Worm (Caenorhabditis elegans) whole organism, L4 larva: ENCODE data around the gene ncap-1.

Source experiments
- D1046.2 ChIP-seq: fragments of 200-800 bp; sonication (Bioruptor generic); IDR thresholded peaks from 2 replicates; pipeline ENCODE4 v1.3.6; 2022; ENCODE audit warnings: missing genetic modification characterization, missing compliant biosample characterization
- F26F4.8 ChIP-seq: fragments of 200-800 bp; sonication (Bioruptor generic); conservative IDR thresholded peaks from 2 replicates; pipeline ENCODE4 v1.3.6; 2022; ENCODE audit warnings: missing genetic modification characterization, missing compliant biosample characterization
- F49E8.2 ChIP-seq: sonication (generic microtip); optimal IDR thresholded peaks from 2 replicates; lab custom pipeline; 2016; ENCODE audit warnings: missing compliant biosample characterization, mild to moderate bottlenecking, missing genetic modification characterization, borderline replicate concordance
- Y5F2A.4 ChIP-seq: fragments of 200-800 bp; sonication (Bioruptor generic); optimal IDR thresholded peaks from 2 replicates; lab custom pipeline; 2018; ENCODE audit warnings: mild to moderate bottlenecking, missing genetic modification characterization, missing compliant biosample characterization
- aha-1 ChIP-seq: fragments of 150-350 bp; peaks from one replicate; lab custom pipeline; 2014; ENCODE audit warnings: missing biosample characterization, missing genetic modification characterization
- aly-2 ChIP-seq: sonication (generic microtip); optimal IDR thresholded peaks from 2 replicates; lab custom pipeline; 2018; ENCODE audit warnings: missing biosample characterization, missing genetic modification characterization
- arid-1 ChIP-seq: fragments of 200-800 bp; sonication (Bioruptor generic); conservative IDR thresholded peaks from 2 replicates; pipeline ENCODE4 v1.3.6; 2022; ENCODE audit warnings: missing genetic modification reagents, missing genetic modification characterization, missing compliant biosample characterization
- attf-4 ChIP-seq: sonication (generic microtip); optimal IDR thresholded peaks from 3 replicates; lab custom pipeline; 2017; ENCODE audit warnings: missing biosample characterization, missing genetic modification characterization
- ceh-62 ChIP-seq: sonication (generic microtip); optimal IDR thresholded peaks from 2 replicates; lab custom pipeline; 2017; ENCODE audit warnings: missing biosample characterization, missing genetic modification characterization
- ces-1 ChIP-seq: fragments of 150-350 bp; sonication (generic microtip); optimal IDR thresholded peaks from 4 replicates; lab custom pipeline; 2014; ENCODE audit warnings: missing biosample characterization, missing genetic modification reagents, missing genetic modification characterization
- cey-2 ChIP-seq: sonication (generic microtip); optimal IDR thresholded peaks from 3 replicates; lab custom pipeline; 2017; ENCODE audit warnings: missing genetic modification characterization, mild to moderate bottlenecking, missing compliant biosample characterization, antibody characterized with exemption, borderline replicate concordance; ENCODE audit not compliant: insufficient read depth
- daf-16 ChIP-seq, 3 experiments: sonication (generic microtip); optimal IDR thresholded peaks; 2 replicates each; lab custom pipeline; 2016 to 2017; ENCODE audit warnings: missing genetic modification characterization in 3 of 3, missing genetic modification reagents in 3 of 3, mild to moderate bottlenecking in 2 of 3, missing compliant biosample characterization in 2 of 3, missing biosample characterization in 1 of 3, moderate library complexity in 1 of 3
- dmd-8 ChIP-seq: fragments of 200-800 bp; sonication (Bioruptor generic); IDR thresholded peaks from 2 replicates; pipeline ENCODE4 v1.3.6; 2022; ENCODE audit warnings: missing genetic modification characterization, missing compliant biosample characterization
- dmd-9 ChIP-seq: fragments of 200-800 bp; sonication (Bioruptor generic); IDR thresholded peaks from 2 replicates; pipeline ENCODE4 v1.3.6; 2022; ENCODE audit warnings: missing genetic modification reagents, missing genetic modification characterization, missing compliant biosample characterization
- jun-1 ChIP-seq: fragments of 150-350 bp; optimal IDR thresholded peaks from 2 replicates; lab custom pipeline; 2014; ENCODE audit warnings: missing biosample characterization, missing genetic modification reagents, missing genetic modification characterization
- lin-15B ChIP-seq: fragments of 150-350 bp; sonication (generic microtip); optimal IDR thresholded peaks from 3 replicates; lab custom pipeline; 2014; ENCODE audit warnings: missing biosample characterization, missing genetic modification characterization
- lin-29 ChIP-seq: fragments of 200-800 bp; sonication (Bioruptor generic); IDR thresholded peaks from 2 replicates; pipeline ENCODE4 v1.3.6; 2022; ENCODE audit warnings: missing genetic modification reagents, missing genetic modification characterization, missing compliant biosample characterization
- lin-38 ChIP-seq: fragments of 200-800 bp; sonication (Bioruptor generic); IDR thresholded peaks from 2 replicates; pipeline ENCODE4 v1.3.6; 2022; ENCODE audit warnings: missing genetic modification reagents, missing genetic modification characterization, missing compliant biosample characterization
- mdl-1 ChIP-seq, 2 experiments: fragments of 150-350 bp in 1 of 2; sonication (generic microtip) in 1 of 2; optimal IDR thresholded peaks; 2 replicates each; lab custom pipeline; 2014 to 2017; ENCODE audit warnings: missing biosample characterization in 2 of 2, missing genetic modification characterization in 2 of 2
- mep-1 ChIP-seq: fragments of 150-350 bp; sonication (generic microtip); optimal IDR thresholded peaks from 3 replicates; lab custom pipeline; 2014; ENCODE audit warnings: missing biosample characterization, missing genetic modification characterization
- nhr-10 ChIP-seq: fragments of 150-350 bp; optimal IDR thresholded peaks from 2 replicates; lab custom pipeline; 2014; ENCODE audit warnings: missing biosample characterization, missing genetic modification characterization
- nhr-25 ChIP-seq: sonication (generic microtip); optimal IDR thresholded peaks from 2 replicates; lab custom pipeline; 2017; ENCODE audit warnings: missing genetic modification characterization, mild to moderate bottlenecking, missing compliant biosample characterization, antibody characterized with exemption, moderate library complexity, borderline replicate concordance; ENCODE audit not compliant: insufficient read depth
- nhr-42 ChIP-seq: fragments of 200-800 bp; sonication (Bioruptor generic); IDR thresholded peaks from 2 replicates; pipeline ENCODE4 v1.3.6; 2022; ENCODE audit warnings: missing genetic modification characterization, missing compliant biosample characterization
- nhr-48 ChIP-seq: sonication (generic microtip); optimal IDR thresholded peaks from 2 replicates; lab custom pipeline; 2016; ENCODE audit warnings: mild to moderate bottlenecking, missing genetic modification characterization, missing compliant biosample characterization
- nhr-76 ChIP-seq: fragments of 150-350 bp; optimal IDR thresholded peaks from 2 replicates; lab custom pipeline; 2014; ENCODE audit warnings: missing biosample characterization, missing genetic modification characterization
- php-3 ChIP-seq: fragments of 200-800 bp; sonication (Bioruptor generic); IDR thresholded peaks from 2 replicates; pipeline ENCODE4 v1.3.6; 2022; ENCODE audit warnings: missing genetic modification reagents, missing genetic modification characterization, missing compliant biosample characterization
- pqm-1 ChIP-seq: sonication (generic microtip); optimal IDR thresholded peaks from 2 replicates; lab custom pipeline; 2017; ENCODE audit warnings: missing biosample characterization, missing genetic modification characterization
- set-16 ChIP-seq: fragments of 200-800 bp; sonication (Bioruptor generic); IDR thresholded peaks from 2 replicates; pipeline ENCODE4 v1.3.6; 2022; ENCODE audit warnings: missing genetic modification reagents, missing genetic modification characterization, missing compliant biosample characterization
- spr-1 ChIP-seq: sonication (generic microtip); optimal IDR thresholded peaks from 2 replicates; lab custom pipeline; 2016; ENCODE audit warnings: mild to moderate bottlenecking, missing genetic modification characterization, missing compliant biosample characterization
- spr-3 ChIP-seq: fragments of 200-800 bp; sonication (Bioruptor generic); optimal IDR thresholded peaks from 2 replicates; lab custom pipeline; 2018; ENCODE audit warnings: mild to moderate bottlenecking, missing genetic modification characterization, missing compliant biosample characterization
- tag-97 ChIP-seq: fragments of 200-800 bp; sonication (Bioruptor generic); IDR thresholded peaks from 2 replicates; pipeline ENCODE4 v1.3.6; 2022; ENCODE audit warnings: missing genetic modification characterization, missing compliant biosample characterization
- unc-39 ChIP-seq: sonication (generic microtip); optimal IDR thresholded peaks from 2 replicates; lab custom pipeline; 2017; ENCODE audit warnings: missing biosample characterization, missing genetic modification characterization
- unc-62 ChIP-seq, 3 experiments: fragments of 150-350 bp in 1 of 3; sonication (generic microtip); optimal IDR thresholded peaks in 2 of 3; peaks in 1 of 3; 1 replicate in 1 of 3; 2 replicates in 2 of 3; lab custom pipeline; 2014 to 2017; ENCODE audit warnings: missing biosample characterization in 3 of 3, missing genetic modification characterization in 3 of 3, missing genetic modification reagents in 3 of 3, missing genotype in 1 of 3
- zag-1 ChIP-seq: fragments of 150-350 bp; optimal IDR thresholded peaks from 2 replicates; lab custom pipeline; 2014; ENCODE audit warnings: missing biosample characterization, missing genetic modification characterization
- zip-2 ChIP-seq: fragments of 150-350 bp; optimal IDR thresholded peaks from 2 replicates; lab custom pipeline; 2014; ENCODE audit warnings: missing biosample characterization, missing genetic modification characterization
- ztf-11 ChIP-seq: fragments of 150-350 bp; optimal IDR thresholded peaks from 2 replicates; lab custom pipeline; 2014; ENCODE audit warnings: missing biosample characterization, missing genetic modification characterization
- ztf-7 ChIP-seq: fragments of 150-350 bp; optimal IDR thresholded peaks from 2 replicates; lab custom pipeline; 2014; ENCODE audit warnings: missing biosample characterization, missing genetic modification characterization

The ncap-1 gene

ce11 chrII:2867701-2868100 lies 51.4 kb downstream of the ncap-1 start, which contains the start of gene Y110A2AL.2:
TSS of gene Y110A2AL.2 (plus strand) at chrII:2868001.
- TF ChIP-seq spr-1 (no peak), php-3 (GFP tag; lab: Robert Waterston, UW) (no peak), tag-97 (GFP tag; lab: Robert Waterston, UW) (no peak), arid-1 (GFP tag; lab: Robert Waterston, UW) (no peak), lin-15B (tag; lab: Kevin White, UChicago) (no peak), ceh-62 (tag; lab: Kevin White, UChicago) (no peak), unc-62 (GFP tag; optimal IDR thresholded peaks at IDR 0.05 in 1 of 2; lab: Kevin White, UChicago) (no peak), unc-62 (tag; optimal IDR thresholded peaks at IDR 0.05; lab: Kevin White, UChicago) (no peak), F49E8.2 (tag; lab: Kevin White, UChicago) (no peak), dmd-8 (no peak), nhr-25 (tag; lab: Kevin White, UChicago) (no peak), spr-3 (GFP tag; lab: Kevin White, UChicago) (no peak), attf-4 (tag; lab: Kevin White, UChicago) (no peak), F26F4.8 (GFP tag; lab: Robert Waterston, UW) (no peak), nhr-42 (no peak), jun-1 (tag; lab: Kevin White, UChicago) (no peak), mep-1 (tag; lab: Kevin White, UChicago) (no peak), nhr-76 (no peak), pqm-1 (no peak), Y5F2A.4 (GFP tag; lab: Kevin White, UChicago) (no peak), ztf-11 (tag; lab: Kevin White, UChicago) (no peak)

ce11 chrII:2866541-2867124 lies 52.5 kb downstream of the ncap-1 start, which contains the start of the genes Y110A2AL.9 and Y110A2AL.3:
TSS of gene Y110A2AL.9 (minus strand) at chrII:2866641.
TSS of gene Y110A2AL.3 (plus strand) at chrII:2867074.
- TF ChIP-seq F49E8.2 (tag; lab: Kevin White, UChicago) (no peak), nhr-76 (no peak), nhr-48 (tag; lab: Kevin White, UChicago) (no peak), nhr-10 (tag; lab: Kevin White, UChicago) (no peak), attf-4 (tag; lab: Kevin White, UChicago) (no peak), cey-2 (tag; lab: Kevin White, UChicago) (no peak), lin-29 (GFP tag; lab: Robert Waterston, UW) (no peak), ztf-11 (tag; lab: Kevin White, UChicago) (no peak), dmd-9 (GFP tag; lab: Robert Waterston, UW) (no peak), ztf-7 (tag; lab: Kevin White, UChicago) (no peak), zip-2 (no peak), dmd-8 (no peak), spr-3 (GFP tag; lab: Kevin White, UChicago) (no peak), D1046.2 (GFP tag; lab: Robert Waterston, UW) (no peak), unc-39 (tag; lab: Kevin White, UChicago) (no peak), ces-1 (GFP tag; lab: Kevin White, UChicago) (no peak), jun-1 (tag; lab: Kevin White, UChicago) (no peak), aly-2 (tag; lab: Kevin White, UChicago) (no peak)

- TF ChIP-seq aha-1 (peak; percentile 15), set-16 (GFP tag; lab: Robert Waterston, UW) (peak; percentile 66), D1046.2 (GFP tag; lab: Robert Waterston, UW) (0 out of 2 replicates have a peak, but pooled peaks have one; percentile 28), cey-2 (tag; lab: Kevin White, UChicago) (no peak)
- TF ChIP-seq, all 104 proteins: peak for 3
These were observed 53.8 kb downstream of the ncap-1 start for ce11 chrII:2865355-2865754.

- TF ChIP-seq mdl-1 (tag; optimal IDR thresholded peaks at IDR 0.05; lab: Kevin White, UChicago) (no peak), daf-16 (GFP tag; optimal IDR thresholded peaks at IDR 0.05; lab: Kevin White, UChicago) (no peak), daf-16 (tag; optimal IDR thresholded peaks at IDR 0.05; lab: Kevin White, UChicago) (no peak), lin-38 (GFP tag; lab: Robert Waterston, UW) (no peak), zag-1 (tag; lab: Kevin White, UChicago) (no peak)
These were observed 54.9 kb downstream of the ncap-1 start, which contains the start of gene Y110A2AL.5 for ce11 chrII:2864229-2864628. TSS of gene Y110A2AL.5 (plus strand) at chrII:2864529.
